Worm (Caenorhabditis elegans): Measurements from ENCODE around the gene nlp-35.

DNA sequence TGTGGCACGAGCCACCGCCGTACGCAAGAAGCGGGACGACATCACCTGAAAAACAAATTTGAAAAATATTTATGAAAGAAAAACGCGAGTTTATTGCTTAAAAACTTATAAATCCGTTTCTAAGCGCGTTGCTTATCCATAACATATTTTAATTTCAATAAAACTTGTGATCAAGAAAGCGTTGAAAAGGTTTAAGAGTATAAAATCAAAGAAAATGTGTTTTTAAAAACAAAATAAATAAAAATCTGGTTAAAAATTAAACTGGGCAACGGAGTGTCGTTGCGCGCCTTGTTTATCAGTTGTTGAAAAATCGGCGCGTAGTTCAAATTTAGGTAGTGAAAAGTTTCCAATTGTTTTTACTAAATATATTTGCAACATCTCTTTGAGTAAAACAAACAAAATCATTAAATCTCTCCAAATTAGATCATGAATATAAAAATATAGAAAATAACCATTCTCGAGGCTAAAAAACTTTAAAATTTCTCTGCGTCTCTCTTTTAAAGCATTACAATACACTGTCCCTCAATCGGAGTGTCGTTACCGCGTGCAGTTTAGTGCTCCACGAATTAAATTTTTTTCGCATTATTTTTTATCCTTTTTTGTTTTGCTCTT, 6.2 kb upstream of the nlp-35 start, which contains the start of gene ndua-5:
- no peak for TF ChIP-seq nhr-237 (tag; optimal IDR thresholded peaks at IDR 0.05)
- no peak for TF ChIP-seq nhr-77 (tag; optimal IDR thresholded peaks at IDR 0.05)
- TF ChIP-seq aly-2 (tag; optimal IDR thresholded peaks at IDR 0.05), result no peak
